Fruit fly (Drosophila melanogaster) whole organism, prepupa: ENCODE data around the gene CG42240.

Experiments used
- CG10631 ChIP-seq: fragments of 200-800 bp; sonication (Bioruptor generic); optimal IDR thresholded peaks from 2 replicates; lab custom pipeline; 2016; ENCODE audit warnings: missing biosample characterization, missing genetic modification characterization
- CG16779 ChIP-seq: fragments of 200-800 bp; sonication (Bioruptor generic); optimal IDR thresholded peaks from 3 replicates; lab custom pipeline; 2017; ENCODE audit warnings: missing biosample characterization, mild to moderate bottlenecking, missing genetic modification characterization
- CG34406 ChIP-seq: fragments of 200-800 bp; sonication (Bioruptor generic); optimal IDR thresholded peaks from 3 replicates; lab custom pipeline; 2016; ENCODE audit warnings: missing biosample characterization, missing genetic modification characterization
- CG6792 ChIP-seq: fragments of 200-800 bp; sonication (Bioruptor generic); optimal IDR thresholded peaks from 3 replicates; lab custom pipeline; 2016; ENCODE audit warnings: missing biosample characterization, missing genetic modification characterization
- CG6854 ChIP-seq: fragments of 200-800 bp; sonication (Bioruptor generic); optimal IDR thresholded peaks from 2 replicates; lab custom pipeline; 2017; ENCODE audit warnings: missing biosample characterization, mild to moderate bottlenecking, missing genetic modification characterization
- CG9139 ChIP-seq: fragments of 200-800 bp; sonication (Bioruptor generic); optimal IDR thresholded peaks from 3 replicates; lab custom pipeline; 2017; ENCODE audit warnings: missing biosample characterization, mild to moderate bottlenecking, missing genetic modification characterization
- Ets96B ChIP-seq: fragments of 200-800 bp; optimal IDR thresholded peaks from 2 replicates; lab custom pipeline; 2019; ENCODE audit warnings: missing biosample characterization, mild to moderate bottlenecking, missing genetic modification characterization, moderate library complexity
- Hr38 ChIP-seq: sonication (Bioruptor generic); optimal IDR thresholded peaks from 2 replicates; lab custom pipeline; 2016; ENCODE audit warnings: missing biosample characterization, missing genetic modification characterization
- Lpt ChIP-seq: fragments of 200-800 bp; sonication (Bioruptor generic); optimal IDR thresholded peaks from 3 replicates; lab custom pipeline; 2016; ENCODE audit warnings: missing biosample characterization, missing genetic modification characterization
- OdsH ChIP-seq: fragments of 200-800 bp; sonication (Bioruptor generic); optimal IDR thresholded peaks from 3 replicates; lab custom pipeline; 2016; ENCODE audit warnings: missing biosample characterization, missing genetic modification characterization
- Sox15 ChIP-seq: fragments of 200-800 bp; sonication (Bioruptor generic); optimal IDR thresholded peaks from 3 replicates; lab custom pipeline; 2016; ENCODE audit warnings: missing biosample characterization, missing genetic modification characterization
- cyc ChIP-seq: fragments of 200-800 bp; sonication (Bioruptor generic); optimal IDR thresholded peaks from 3 replicates; lab custom pipeline; 2016; ENCODE audit warnings: missing biosample characterization, missing genetic modification characterization
- lz ChIP-seq: fragments of 200-800 bp; sonication (Bioruptor generic); optimal IDR thresholded peaks from 3 replicates; lab custom pipeline; 2016; ENCODE audit warnings: missing biosample characterization, missing genetic modification characterization
- topi ChIP-seq: fragments of 200-800 bp; sonication (Bioruptor generic); optimal IDR thresholded peaks from 3 replicates; lab custom pipeline; 2016; ENCODE audit warnings: missing biosample characterization, missing genetic modification characterization

DNA sequence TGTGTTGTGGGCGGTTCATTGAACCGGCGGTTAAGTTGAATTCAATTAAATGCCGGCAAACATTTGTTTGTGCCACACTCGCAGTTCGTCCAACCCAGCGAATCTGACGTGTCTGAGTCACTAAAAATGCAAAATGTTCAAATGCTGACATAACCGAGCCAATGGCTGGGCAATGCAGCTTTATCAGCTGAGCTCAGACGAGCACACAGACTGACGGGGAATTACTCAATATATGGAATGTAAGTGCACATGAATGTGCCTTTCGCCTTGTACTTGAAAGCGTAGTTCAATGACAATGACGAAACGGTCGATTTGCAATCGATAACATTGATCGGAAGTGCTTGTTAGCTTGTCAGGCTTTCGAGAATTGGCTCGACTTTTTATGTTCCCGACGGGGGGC is 27.6 kb downstream of the CG42240 start:
- TF ChIP-seq CG10631 (GFP tag; lab: Kevin White, UChicago) (no peak), CG9139 (GFP tag; lab: Kevin White, UChicago) (no peak), CG16779 (tag; lab: Kevin White, UChicago) (no peak), CG6792 (GFP tag; lab: Kevin White, UChicago) (no peak), Lpt (GFP tag; lab: Kevin White, UChicago) (no peak), CG34406 (GFP tag; lab: Kevin White, UChicago) (no peak), Sox15 (GFP tag; lab: Kevin White, UChicago) (no peak), Hr38 (GFP tag; lab: Kevin White, UChicago) (no peak), Ets96B (tag; lab: Kevin White, UChicago) (no peak), cyc (GFP tag; lab: Kevin White, UChicago) (no peak), OdsH (no peak), topi (no peak), lz (GFP tag; lab: Kevin White, UChicago) (no peak), CG6854 (GFP tag; lab: Kevin White, UChicago) (no peak)
